Fruit fly (Drosophila melanogaster) whole organism, embryonic: Measurements from ENCODE around the gene CG7378.
A peak's percentile ranks its signal among the peaks of the same experiment; 100 is the strongest.

Experiments
- CG10209 ChIP-seq: fragments of 200-800 bp; sonication (Bioruptor generic); optimal IDR thresholded peaks from 3 replicates; lab custom pipeline; 2017; ENCODE audit warnings: missing biosample characterization, mild to moderate bottlenecking, missing genetic modification characterization, missing genetic modification reagents
- CG10274 ChIP-seq: fragments of 200-800 bp; sonication (Bioruptor generic); optimal IDR thresholded peaks from 3 replicates; lab custom pipeline; 2017; ENCODE audit warnings: missing biosample characterization, mild to moderate bottlenecking, missing genetic modification characterization
- CG10959 ChIP-seq: fragments of 200-800 bp; sonication (Bioruptor generic); IDR thresholded peaks from 2 replicates; pipeline ENCODE4 v1.3.6; 2022; ENCODE audit warnings: missing biosample characterization, missing genetic modification characterization
- CG11093 ChIP-seq: fragments of 200-800 bp; sonication (Bioruptor generic); IDR thresholded peaks from 3 replicates; pipeline ENCODE4 v1.3.6; 2022; ENCODE audit warnings: missing biosample characterization, missing genetic modification characterization
- CG11247 ChIP-seq: fragments of 200-800 bp; sonication (Bioruptor generic); IDR thresholded peaks from 2 replicates; pipeline ENCODE4 v1.3.6; 2022; ENCODE audit warnings: missing biosample characterization, missing genetic modification characterization
- CG14014 ChIP-seq: fragments of 200-800 bp; sonication (Bioruptor generic); IDR thresholded peaks from 2 replicates; pipeline ENCODE4 v1.3.6; 2022; ENCODE audit warnings: missing biosample characterization, missing genetic modification characterization
- CG15269 ChIP-seq: fragments of 200-800 bp; sonication (Bioruptor generic); optimal IDR thresholded peaks from 2 replicates; lab custom pipeline; 2018; ENCODE audit warnings: missing biosample characterization, mild to moderate bottlenecking, missing genetic modification characterization, moderate library complexity
- CG1647 ChIP-seq: fragments of 200-800 bp; sonication (Bioruptor generic); optimal IDR thresholded peaks from 3 replicates; lab custom pipeline; 2016; ENCODE audit warnings: missing biosample characterization, missing genetic modification characterization
- CG16863 ChIP-seq: fragments of 200-800 bp; sonication (Bioruptor generic); optimal IDR thresholded peaks from 3 replicates; lab custom pipeline; 2016; ENCODE audit warnings: missing biosample characterization, missing genetic modification characterization
- CG17612 ChIP-seq: fragments of 200-800 bp; sonication (Bioruptor generic); IDR thresholded peaks from 2 replicates; pipeline ENCODE4 v1.3.6; 2022; ENCODE audit warnings: missing biosample characterization, missing genetic modification characterization
- CG17829 ChIP-seq: fragments of 200-800 bp; optimal IDR thresholded peaks from 2 replicates; lab custom pipeline; 2019; ENCODE audit warnings: missing biosample characterization, mild to moderate bottlenecking, missing genetic modification characterization, moderate library complexity
- CG30020 ChIP-seq: fragments of 200-800 bp; optimal IDR thresholded peaks from 2 replicates; lab custom pipeline; 2019; ENCODE audit warnings: missing biosample characterization, mild to moderate bottlenecking, missing genetic modification characterization, moderate library complexity
- CG30431 ChIP-seq: fragments of 200-800 bp; sonication (Bioruptor generic); optimal IDR thresholded peaks from 2 replicates; lab custom pipeline; 2017; ENCODE audit warnings: missing biosample characterization, missing genetic modification characterization
- CG32767 ChIP-seq: fragments of 200-800 bp; sonication (Bioruptor generic); IDR thresholded peaks from 2 replicates; pipeline ENCODE4 v1.3.6; 2022; ENCODE audit warnings: missing biosample characterization, missing genetic modification characterization
- CG34422 ChIP-seq: fragments of 200-800 bp; sonication (Bioruptor generic); IDR thresholded peaks from 3 replicates; pipeline ENCODE4 v1.3.6; 2022; ENCODE audit warnings: missing biosample characterization, missing genetic modification characterization
- CG5953 ChIP-seq: fragments of 200-800 bp; sonication (Bioruptor generic); IDR thresholded peaks from 2 replicates; pipeline ENCODE4 v1.3.6; 2022; ENCODE audit warnings: missing biosample characterization, missing genetic modification characterization
- CG7271 ChIP-seq: fragments of 200-800 bp; sonication (Bioruptor generic); optimal IDR thresholded peaks from 2 replicates; lab custom pipeline; 2018; ENCODE audit warnings: missing biosample characterization, mild to moderate bottlenecking, missing genetic modification characterization, moderate library complexity
- CG7556 ChIP-seq: fragments of 200-800 bp; sonication (Bioruptor generic); optimal IDR thresholded peaks from 2 replicates; lab custom pipeline; 2017; ENCODE audit warnings: missing biosample characterization, mild to moderate bottlenecking, missing genetic modification characterization
- CG7839 ChIP-seq: fragments of 200-800 bp; sonication (Bioruptor generic); optimal IDR thresholded peaks from 3 replicates; lab custom pipeline; 2018; ENCODE audit warnings: missing biosample characterization, mild to moderate bottlenecking, missing genetic modification characterization, moderate library complexity
- CG8478 ChIP-seq: fragments of >200 bp; optimal IDR thresholded peaks from 2 replicates; lab custom pipeline; 2018
- CG8765 ChIP-seq: fragments of 200-800 bp; sonication (Bioruptor generic); IDR thresholded peaks from 2 replicates; pipeline ENCODE4 v1.3.6; 2022; ENCODE audit warnings: missing biosample characterization, missing genetic modification characterization
- CoRest ChIP-seq: fragments of 200-800 bp; sonication (Bioruptor generic); optimal IDR thresholded peaks from 3 replicates; lab custom pipeline; 2018; ENCODE audit warnings: missing biosample characterization, mild to moderate bottlenecking, missing genetic modification characterization, moderate library complexity
- HHEX ChIP-seq: fragments of 200-800 bp; sonication (Bioruptor generic); optimal IDR thresholded peaks from 3 replicates; lab custom pipeline; 2017; ENCODE audit warnings: missing biosample characterization, mild to moderate bottlenecking, missing genetic modification characterization, missing genetic modification reagents
- Hey ChIP-seq: fragments of 200-800 bp; sonication (Bioruptor generic); optimal IDR thresholded peaks from 3 replicates; lab custom pipeline; 2018; ENCODE audit warnings: missing biosample characterization, mild to moderate bottlenecking, missing genetic modification characterization
- HmgZ ChIP-seq: fragments of 200-800 bp; sonication (Bioruptor generic); optimal IDR thresholded peaks from 2 replicates; lab custom pipeline; 2018; ENCODE audit warnings: missing biosample characterization, mild to moderate bottlenecking, missing genetic modification characterization
- Lim3 ChIP-seq: fragments of 200-800 bp; sonication (Bioruptor generic); IDR thresholded peaks from 2 replicates; pipeline ENCODE4 v1.3.6; 2022; ENCODE audit warnings: missing biosample characterization, missing genetic modification characterization
- Rfx ChIP-seq: fragments of 200-800 bp; sonication (Bioruptor generic); IDR thresholded peaks from 2 replicates; pipeline ENCODE4 v1.3.6; 2022; ENCODE audit warnings: missing biosample characterization, missing genetic modification characterization
- YL-1 ChIP-seq: fragments of 200-800 bp; sonication (Bioruptor generic); optimal IDR thresholded peaks from 3 replicates; lab custom pipeline; 2017; ENCODE audit warnings: missing biosample characterization, mild to moderate bottlenecking, missing genetic modification characterization
- ac ChIP-seq: fragments of 200-800 bp; sonication (Bioruptor generic); optimal IDR thresholded peaks from 3 replicates; lab custom pipeline; 2017; ENCODE audit warnings: missing biosample characterization, mild to moderate bottlenecking, missing genetic modification characterization
- btn ChIP-seq: fragments of 200-800 bp; sonication (Bioruptor generic); optimal IDR thresholded peaks from 2 replicates; lab custom pipeline; 2016; ENCODE audit warnings: missing biosample characterization, missing genetic modification characterization
- dan ChIP-seq: fragments of 200-800 bp; sonication (Bioruptor generic); IDR thresholded peaks from 2 replicates; pipeline ENCODE4 v1.3.6; 2022; ENCODE audit warnings: missing biosample characterization, missing genetic modification characterization
- ewg ChIP-seq: fragments of 200-800 bp; sonication (Bioruptor generic); optimal IDR thresholded peaks from 3 replicates; lab custom pipeline; 2017; ENCODE audit warnings: mild to moderate bottlenecking, missing biosample characterization, missing genetic modification reagents, missing genetic modification characterization
- fru ChIP-seq: fragments of >200 bp; optimal IDR thresholded peaks from 2 replicates; lab custom pipeline; 2017
- inv ChIP-seq: fragments of 200-800 bp; sonication (Bioruptor generic); IDR thresholded peaks from 2 replicates; pipeline ENCODE4 v1.3.6; 2022; ENCODE audit warnings: missing biosample characterization, missing genetic modification characterization; ENCODE audit not compliant: partially characterized antibody
- jumu ChIP-seq: fragments of 200-800 bp; sonication (Bioruptor generic); optimal IDR thresholded peaks from 3 replicates; lab custom pipeline; 2016; ENCODE audit warnings: missing biosample characterization, missing genetic modification characterization
- kay ChIP-seq: fragments of 200-800 bp; sonication (Bioruptor generic); optimal IDR thresholded peaks from 2 replicates; lab custom pipeline; 2016; ENCODE audit warnings: missing biosample characterization, missing genetic modification characterization
- knrl ChIP-seq: fragments of 200-800 bp; sonication (Bioruptor generic); IDR thresholded peaks from 3 replicates; pipeline ENCODE4 v1.3.6; 2022; ENCODE audit warnings: missing biosample characterization, missing genetic modification characterization; ENCODE audit not compliant: partially characterized antibody
- lilli ChIP-seq: fragments of 200-800 bp; sonication (Bioruptor generic); optimal IDR thresholded peaks from 3 replicates; lab custom pipeline; 2016; ENCODE audit warnings: missing biosample characterization, missing genetic modification characterization
- mam ChIP-seq: fragments of 200-800 bp; sonication (Bioruptor generic); optimal IDR thresholded peaks from 3 replicates; lab custom pipeline; 2016; ENCODE audit warnings: missing biosample characterization, missing genetic modification characterization
- nerfin-2 ChIP-seq: fragments of 200-800 bp; sonication (Bioruptor generic); IDR thresholded peaks from 2 replicates; pipeline ENCODE4 v1.3.6; 2022; ENCODE audit warnings: missing biosample characterization, missing genetic modification characterization; ENCODE audit not compliant: partially characterized antibody
- otp ChIP-seq: fragments of 200-800 bp; sonication (Bioruptor generic); IDR thresholded peaks from 3 replicates; pipeline ENCODE4, ENCODE4 v1.3.6; 2022; ENCODE audit warnings: missing biosample characterization, missing genetic modification characterization
- pan ChIP-seq, 4 experiments: fragments of >200 bp in 3 of 4; fragments of 200-800 bp in 1 of 4; sonication (Bioruptor generic) in 1 of 4; optimal IDR thresholded peaks in 3 of 4; IDR thresholded peaks in 1 of 4; 2 replicates each; pipeline versions ENCODE4 v1.3.6 to Lab custom; 2017 to 2022; ENCODE audit warnings: missing biosample characterization in 2 of 4, missing genetic modification characterization in 2 of 4, mixed read lengths in 1 of 4
- pita ChIP-seq: fragments of 200-800 bp; sonication (Bioruptor generic); optimal IDR thresholded peaks from 2 replicates; lab custom pipeline; 2017; ENCODE audit warnings: missing biosample characterization, mild to moderate bottlenecking, missing genetic modification characterization
- pum ChIP-seq: fragments of 200-800 bp; sonication (Bioruptor generic); optimal IDR thresholded peaks from 2 replicates; lab custom pipeline; 2016; ENCODE audit warnings: missing biosample characterization, missing genetic modification characterization
- ranshi ChIP-seq: fragments of 200-800 bp; sonication (Bioruptor generic); IDR thresholded peaks from 2 replicates; pipeline ENCODE4 v1.3.6; 2022; ENCODE audit warnings: missing biosample characterization, missing genetic modification characterization
- sens ChIP-seq: fragments of 200-800 bp; sonication (Bioruptor generic); peaks from one replicate; lab custom pipeline; 2016; ENCODE audit warnings: missing biosample characterization, missing genetic modification characterization
- seq ChIP-seq: fragments of 200-800 bp; sonication (Bioruptor generic); IDR thresholded peaks from 2 replicates; pipeline ENCODE4 v1.3.6; 2022; ENCODE audit warnings: missing biosample characterization, missing genetic modification characterization
- stwl ChIP-seq: fragments of 200-800 bp; sonication (Bioruptor generic); optimal IDR thresholded peaks from 3 replicates; lab custom pipeline; 2018; ENCODE audit warnings: missing biosample characterization, mild to moderate bottlenecking, missing genetic modification characterization, moderate library complexity
- tup ChIP-seq: fragments of 200-800 bp; sonication (Bioruptor generic); optimal IDR thresholded peaks from 2 replicates; lab custom pipeline; 2016; ENCODE audit warnings: missing biosample characterization, mild to moderate bottlenecking, missing genetic modification characterization, moderate library complexity
- twi ChIP-seq: fragments of 200-800 bp; optimal IDR thresholded peaks from 2 replicates; lab custom pipeline; 2019; ENCODE audit warnings: missing biosample characterization, mild to moderate bottlenecking, missing genetic modification characterization, moderate library complexity
- zf30C ChIP-seq: fragments of 200-800 bp; sonication (Bioruptor generic); optimal IDR thresholded peaks from 3 replicates; lab custom pipeline; 2018; ENCODE audit warnings: missing biosample characterization, mild to moderate bottlenecking, missing genetic modification characterization

The CG7378 gene

DNA sequence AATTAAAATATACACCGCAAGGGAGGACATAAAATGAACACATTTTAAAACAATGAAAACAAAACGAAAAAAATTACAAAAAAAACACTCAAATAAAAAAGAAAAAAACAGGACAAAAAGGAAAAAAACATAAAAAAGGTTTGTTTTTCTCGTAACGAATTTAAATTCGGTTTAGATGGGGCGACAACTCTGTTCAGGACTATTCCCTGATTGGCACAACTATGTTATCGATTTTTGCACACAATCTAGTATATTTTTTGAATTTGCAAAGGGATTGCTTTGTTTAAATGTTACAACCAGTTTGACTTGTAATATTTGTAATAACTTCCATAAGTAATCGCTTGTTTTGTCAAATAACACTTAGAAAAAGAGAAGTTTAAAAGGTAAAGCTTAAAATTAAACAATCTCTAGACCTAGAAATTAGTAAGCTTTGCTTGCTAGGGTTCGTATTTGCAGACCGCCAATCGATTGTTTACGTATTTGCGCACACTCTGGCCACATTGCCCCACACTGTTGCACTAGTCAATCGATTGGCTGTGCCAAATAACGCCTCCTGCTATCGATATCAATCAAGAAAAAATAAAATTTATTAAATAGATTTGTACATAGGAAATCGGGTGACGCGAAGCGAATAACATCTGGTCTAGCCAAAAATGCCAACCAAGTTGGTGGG, 16.1 kb upstream of the CG7378 start, which contains the start of gene CG7332 (continued):
- no peak for TF ChIP-seq CG7556 (GFP tag; lab: Kevin White, UChicago)
- TF ChIP-seq jumu = no peak
- TF ChIP-seq sens (GFP tag; lab: Kevin White, UChicago) = peak; percentile 63
- TF ChIP-seq CG8478 (lab: Kevin White, UChicago) = no peak
- TF ChIP-seq CG7271 (tag; lab: Kevin White, UChicago) = no peak
- TF ChIP-seq pum (GFP tag; lab: Kevin White, UChicago) = no peak
- TF ChIP-seq CG17612 = no peak
- no peak for TF ChIP-seq btn (GFP tag; lab: Kevin White, UChicago)
- peak; percentile 13 for TF ChIP-seq CoRest (tag; lab: Kevin White, UChicago)
- peak; percentile 10 for TF ChIP-seq mam (GFP tag; lab: Kevin White, UChicago)
- peak; percentile 66 for TF ChIP-seq stwl (tag; lab: Kevin White, UChicago)
- no peak for TF ChIP-seq kay (GFP tag; lab: Kevin White, UChicago)
- TF ChIP-seq pan (optimal IDR thresholded peaks at IDR 0.05; lab: Kevin White, UChicago) = no peak
- no peak for TF ChIP-seq pan (GFP tag; optimal IDR thresholded peaks at IDR 0.05 in 1 of 2, IDR thresholded peaks at IDR 0.05 in 1 of 2)
- no peak for TF ChIP-seq CG10959
- no peak for TF ChIP-seq CG30431 (GFP tag; lab: Kevin White, UChicago)
- no peak for TF ChIP-seq dan
- no peak for TF ChIP-seq CG11093 (GFP tag; lab: Robert Waterston, UW)
- peak; percentile 8 for TF ChIP-seq lilli
- no peak for TF ChIP-seq pita (GFP tag; lab: Kevin White, UChicago)
- TF ChIP-seq fru (lab: Kevin White, UChicago) = no peak
- TF ChIP-seq twi (tag; lab: Kevin White, UChicago) = no peak
- TF ChIP-seq zf30C (GFP tag; lab: Kevin White, UChicago) = no peak
- 0 out of 2 replicates have a peak, but pooled peaks have one; percentile 9 for TF ChIP-seq Rfx
- TF ChIP-seq CG11247 = no peak
- TF ChIP-seq CG10274 (GFP tag; lab: Kevin White, UChicago) = no peak
- peak; percentile 37 for TF ChIP-seq YL-1 (GFP tag; lab: Kevin White, UChicago)
- no peak for TF ChIP-seq CG17829 (tag; lab: Kevin White, UChicago)
- TF ChIP-seq seq (GFP tag; lab: Robert Waterston, UW) = no peak
- TF ChIP-seq, all 482 proteins: peak for 73

DNA sequence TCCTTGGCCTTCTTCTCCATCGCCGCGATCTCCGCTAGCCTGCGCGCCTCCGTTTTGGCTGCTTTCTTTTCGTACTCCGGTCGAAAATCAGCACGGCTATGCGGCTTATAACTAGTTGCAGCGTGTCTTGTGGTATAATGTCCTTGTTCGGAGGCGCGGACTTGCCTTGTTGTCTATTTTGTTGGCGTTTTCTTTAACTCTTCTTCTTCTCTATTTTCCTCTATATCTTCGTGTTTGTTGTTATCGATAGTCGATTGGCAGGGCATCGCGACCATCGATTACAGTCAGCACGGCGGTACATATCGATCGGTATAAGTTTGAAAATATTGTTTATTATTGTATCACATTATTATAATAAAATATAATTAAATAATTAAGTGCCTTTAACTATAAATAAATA, 6.8 kb upstream of the CG7378 start, which contains the start of gene Flacc:
Flacc (minus strand) TSS at position 204 of the 400 bp plus-strand sequence.
- TF ChIP-seq inv (GFP tag; lab: Robert Waterston, UW) = peak; percentile 74
- peak; percentile 37 for TF ChIP-seq YL-1 (GFP tag; lab: Kevin White, UChicago)
- no peak for TF ChIP-seq CG5953 (GFP tag; lab: Robert Waterston, UW)
- TF ChIP-seq CG1647 (GFP tag; lab: Kevin White, UChicago) = no peak
- no peak for TF ChIP-seq CG30020 (tag; lab: Kevin White, UChicago)
- no peak for TF ChIP-seq HHEX (GFP tag; lab: Kevin White, UChicago)
- no peak for TF ChIP-seq CG16863
- peak; percentile 73 for TF ChIP-seq nerfin-2 (GFP tag; lab: Robert Waterston, UW)
- no peak for TF ChIP-seq tup (GFP tag; lab: Kevin White, UChicago)
- 0 out of 3 replicates have a peak, but pooled peaks have one; percentile 40 for TF ChIP-seq CG34422
- TF ChIP-seq CG10209 (GFP tag; lab: Kevin White, UChicago) = no peak
- no peak for TF ChIP-seq Lim3
- no peak for TF ChIP-seq Hey
- no peak for TF ChIP-seq HmgZ (tag; lab: Kevin White, UChicago)
- TF ChIP-seq CG32767 = no peak; the same call in 1 of the 2 replicates
- TF ChIP-seq ac (GFP tag; lab: Kevin White, UChicago) = no peak
- no peak for TF ChIP-seq ranshi (GFP tag; lab: Robert Waterston, UW)
- TF ChIP-seq CG14014 (GFP tag; lab: Robert Waterston, UW) = no peak
- TF ChIP-seq otp (GFP tag; lab: Robert Waterston, UW) = no peak
- peak; percentile 77 for TF ChIP-seq knrl
- TF ChIP-seq CG8765 (GFP tag; lab: Robert Waterston, UW) = no peak
- no peak for TF ChIP-seq CG15269 (tag; lab: Kevin White, UChicago)
- no peak for TF ChIP-seq ewg (GFP tag; lab: Kevin White, UChicago)
- no peak for TF ChIP-seq CG7839 (tag; lab: Kevin White, UChicago)
